Fruit fly (Drosophila melanogaster) whole organism, adult: Measurements from ENCODE around the gene spidey.

Experiments
- CG11617 ChIP-seq: fragments of 200-800 bp; sonication (Bioruptor generic); optimal IDR thresholded peaks from 2 replicates; lab custom pipeline; 2017; ENCODE audit warnings: mild to moderate bottlenecking, missing biosample characterization, missing genetic modification reagents, missing genetic modification characterization
- Crg-1 ChIP-seq: fragments of 200-800 bp; sonication (Bioruptor generic); optimal IDR thresholded peaks from 2 replicates; lab custom pipeline; 2016; ENCODE audit warnings: missing biosample characterization, missing genetic modification characterization
- cic ChIP-seq: fragments of 200-800 bp; sonication (Bioruptor generic); optimal IDR thresholded peaks from 2 replicates; lab custom pipeline; 2017; ENCODE audit warnings: missing biosample characterization, mild to moderate bottlenecking, missing genetic modification characterization, moderate library complexity
- kay ChIP-seq: fragments of 200-800 bp; sonication (Bioruptor generic); peaks from one replicate; lab custom pipeline; 2016; ENCODE audit warnings: missing biosample characterization, missing genetic modification characterization, borderline replicate concordance

dm6 chrX:7959025-7959424, 50.3 kb downstream of the spidey start:
- TF ChIP-seq cic (GFP tag; lab: Kevin White, UChicago) (no peak), kay (GFP tag; lab: Kevin White, UChicago) (no peak), Crg-1 (GFP tag; lab: Kevin White, UChicago) (no peak), CG11617 (no peak)
